Fruit fly (Drosophila melanogaster) whole organism, embryonic: ENCODE data around the gene wek.

Source experiments
- Bteb2 ChIP-seq: fragments of 200-800 bp; sonication (Bioruptor generic); optimal IDR thresholded peaks from 2 replicates; lab custom pipeline; 2016; ENCODE audit warnings: missing biosample characterization, missing genetic modification characterization
- CG10431 ChIP-seq: fragments of 200-800 bp; sonication (Bioruptor generic); optimal IDR thresholded peaks from 3 replicates; lab custom pipeline; 2018; ENCODE audit warnings: missing biosample characterization, mild to moderate bottlenecking, missing genetic modification characterization
- CG11696 ChIP-seq: fragments of 200-800 bp; sonication (Bioruptor generic); IDR thresholded peaks from 2 replicates; pipeline ENCODE4 v1.3.6; 2022; ENCODE audit warnings: missing biosample characterization, missing genetic modification characterization
- CG13624 ChIP-seq: fragments of 200-800 bp; sonication (Bioruptor generic); optimal IDR thresholded peaks from 2 replicates; lab custom pipeline; 2016; ENCODE audit warnings: missing biosample characterization, missing genetic modification characterization
- CG14667 ChIP-seq: fragments of 200-800 bp; sonication (Bioruptor generic); IDR thresholded peaks from 2 replicates; pipeline ENCODE4 v1.3.6; 2022; ENCODE audit warnings: missing biosample characterization, missing genetic modification characterization
- CG14860 ChIP-seq: fragments of 200-800 bp; sonication (Bioruptor generic); IDR thresholded peaks from 3 replicates; pipeline ENCODE4 v1.3.6; 2022; ENCODE audit warnings: missing biosample characterization, missing genetic modification characterization; ENCODE audit not compliant: partially characterized antibody
- CG17328 ChIP-seq: fragments of 200-800 bp; sonication (Bioruptor generic); IDR thresholded peaks from 2 replicates; pipeline ENCODE4 v1.3.6; 2022; ENCODE audit warnings: missing biosample characterization, missing genetic modification characterization
- CG18619 ChIP-seq: fragments of 200-800 bp; sonication (Bioruptor generic); optimal IDR thresholded peaks from 3 replicates; lab custom pipeline; 2017; ENCODE audit warnings: missing biosample characterization, mild to moderate bottlenecking, missing genetic modification characterization
- CG32767 ChIP-seq: fragments of 200-800 bp; sonication (Bioruptor generic); IDR thresholded peaks from 2 replicates; pipeline ENCODE4 v1.3.6; 2022; ENCODE audit warnings: missing biosample characterization, missing genetic modification characterization
- CG3407 ChIP-seq: fragments of 200-800 bp; sonication (Bioruptor generic); optimal IDR thresholded peaks from 2 replicates; lab custom pipeline; 2018; ENCODE audit warnings: missing biosample characterization, mild to moderate bottlenecking, missing genetic modification characterization
- CG4707 ChIP-seq: fragments of 200-800 bp; sonication (Bioruptor generic); optimal IDR thresholded peaks from 2 replicates; lab custom pipeline; 2018; ENCODE audit warnings: missing biosample characterization, mild to moderate bottlenecking, missing genetic modification characterization, moderate library complexity
- CG4854 ChIP-seq: fragments of 200-800 bp; sonication (Bioruptor generic); optimal IDR thresholded peaks from 2 replicates; lab custom pipeline; 2016; ENCODE audit warnings: missing biosample characterization, missing genetic modification characterization, inconsistent platforms
- CG6272 ChIP-seq: fragments of 200-800 bp; sonication (Bioruptor generic); IDR thresholded peaks from 2 replicates; pipeline ENCODE4 v1.3.6; 2022; ENCODE audit warnings: missing biosample characterization, missing genetic modification characterization
- CG7786 ChIP-seq: fragments of 200-800 bp; sonication (Bioruptor generic); optimal IDR thresholded peaks from 2 replicates; lab custom pipeline; 2016; ENCODE audit warnings: missing biosample characterization, missing genetic modification characterization
- CG7839 ChIP-seq: fragments of 200-800 bp; sonication (Bioruptor generic); optimal IDR thresholded peaks from 3 replicates; lab custom pipeline; 2018; ENCODE audit warnings: missing biosample characterization, mild to moderate bottlenecking, missing genetic modification characterization, moderate library complexity
- CG9932 ChIP-seq: fragments of 200-800 bp; sonication (Bioruptor generic); IDR thresholded peaks from 2 replicates; pipeline ENCODE4 v1.3.6; 2022; ENCODE audit warnings: missing biosample characterization, missing genetic modification characterization
- D19B ChIP-seq: fragments of 200-800 bp; sonication (Bioruptor generic); optimal IDR thresholded peaks from 2 replicates; lab custom pipeline; 2017; ENCODE audit warnings: missing biosample characterization, mild to moderate bottlenecking, missing genetic modification characterization
- Deaf1 ChIP-seq: fragments of 200-800 bp; optimal IDR thresholded peaks from 3 replicates; lab custom pipeline; 2019; ENCODE audit warnings: missing biosample characterization, mild to moderate bottlenecking, missing genetic modification characterization, moderate library complexity
- E2f2 ChIP-seq: fragments of 200-800 bp; sonication (Bioruptor generic); IDR thresholded peaks from 2 replicates; pipeline ENCODE4 v1.3.6; 2022; ENCODE audit warnings: missing biosample characterization, missing genetic modification characterization
- Fer1 ChIP-seq: fragments of 200-800 bp; sonication (Bioruptor generic); optimal IDR thresholded peaks from 2 replicates; lab custom pipeline; 2017; ENCODE audit warnings: missing biosample characterization, mild to moderate bottlenecking, missing genetic modification characterization
- HHEX ChIP-seq: fragments of 200-800 bp; sonication (Bioruptor generic); optimal IDR thresholded peaks from 3 replicates; lab custom pipeline; 2017; ENCODE audit warnings: missing biosample characterization, mild to moderate bottlenecking, missing genetic modification characterization, missing genetic modification reagents
- Hsf ChIP-seq: fragments of 200-800 bp; sonication (Bioruptor generic); optimal IDR thresholded peaks from 3 replicates; lab custom pipeline; 2016; ENCODE audit warnings: missing biosample characterization, missing genetic modification characterization
- Lpt ChIP-seq: fragments of >200 bp; optimal IDR thresholded peaks from 2 replicates; lab custom pipeline; 2018; ENCODE audit warnings: missing biosample characterization, missing genetic modification characterization
- Rfx ChIP-seq: fragments of 200-800 bp; sonication (Bioruptor generic); IDR thresholded peaks from 2 replicates; pipeline ENCODE4 v1.3.6; 2022; ENCODE audit warnings: missing biosample characterization, missing genetic modification characterization
- Sox102F ChIP-seq: fragments of 200-800 bp; sonication (Bioruptor generic); optimal IDR thresholded peaks from 2 replicates; lab custom pipeline; 2018; ENCODE audit warnings: missing biosample characterization, mild to moderate bottlenecking, missing genetic modification characterization, moderate library complexity
- TFAM ChIP-seq: fragments of 200-800 bp; sonication (Bioruptor generic); optimal IDR thresholded peaks from 2 replicates; lab custom pipeline; 2017; ENCODE audit warnings: missing biosample characterization, missing genetic modification characterization, inconsistent platforms
- ara ChIP-seq: fragments of 200-800 bp; sonication (Bioruptor generic); IDR thresholded peaks from 2 replicates; pipeline ENCODE4 v1.3.6; 2022; ENCODE audit warnings: missing biosample characterization, missing genetic modification characterization
- bcd ChIP-seq: fragments of 200-800 bp; sonication (Bioruptor generic); optimal IDR thresholded peaks from 2 replicates; lab custom pipeline; 2017; ENCODE audit warnings: missing biosample characterization, mild to moderate bottlenecking, missing genetic modification characterization
- bigmax ChIP-seq: fragments of 200-800 bp; sonication (Bioruptor generic); optimal IDR thresholded peaks from 2 replicates; lab custom pipeline; 2018; ENCODE audit warnings: missing biosample characterization, mild to moderate bottlenecking, missing genetic modification characterization
- br ChIP-seq: fragments of >200 bp; optimal IDR thresholded peaks from 2 replicates; lab custom pipeline; 2017
- gcm2 ChIP-seq: fragments of 200-800 bp; sonication (Bioruptor generic); optimal IDR thresholded peaks from 2 replicates; lab custom pipeline; 2016; ENCODE audit warnings: missing biosample characterization, missing genetic modification characterization
- grn ChIP-seq: fragments of 200-800 bp; sonication (Bioruptor generic); optimal IDR thresholded peaks from 3 replicates; lab custom pipeline; 2017; ENCODE audit warnings: missing biosample characterization, missing genetic modification characterization
- gsb-n ChIP-seq: fragments of 200-800 bp; sonication (Bioruptor generic); optimal IDR thresholded peaks from 3 replicates; lab custom pipeline; 2018; ENCODE audit warnings: missing biosample characterization, mild to moderate bottlenecking, missing genetic modification characterization
- hb ChIP-seq: fragments of 200-800 bp; sonication (Bioruptor generic); IDR thresholded peaks from 3 replicates; pipeline ENCODE4 v1.3.6; 2022; ENCODE audit warnings: missing biosample characterization, missing genetic modification characterization; ENCODE audit not compliant: partially characterized antibody
- luna ChIP-seq: fragments of 200-800 bp; sonication (Bioruptor generic); optimal IDR thresholded peaks from 2 replicates; lab custom pipeline; 2016; ENCODE audit warnings: missing biosample characterization, missing genetic modification characterization
- otp ChIP-seq: fragments of 200-800 bp; sonication (Bioruptor generic); IDR thresholded peaks from 3 replicates; pipeline ENCODE4, ENCODE4 v1.3.6; 2022; ENCODE audit warnings: missing biosample characterization, missing genetic modification characterization
- psq ChIP-seq: fragments of 200-800 bp; sonication (Bioruptor generic); optimal IDR thresholded peaks from 2 replicates; lab custom pipeline; 2017; ENCODE audit warnings: missing biosample characterization, missing genetic modification characterization
- rib ChIP-seq: fragments of 200-800 bp; sonication (Bioruptor generic); IDR thresholded peaks from 2 replicates; pipeline ENCODE4 v1.3.6; 2022; ENCODE audit warnings: missing biosample characterization, missing genetic modification characterization
- salm ChIP-seq: fragments of 200-800 bp; sonication (Bioruptor generic); optimal IDR thresholded peaks from 2 replicates; lab custom pipeline; 2018; ENCODE audit warnings: missing biosample characterization, mild to moderate bottlenecking, missing genetic modification characterization
- schlank ChIP-seq: fragments of 200-800 bp; sonication (Bioruptor generic); optimal IDR thresholded peaks from 2 replicates; lab custom pipeline; 2018; ENCODE audit warnings: missing biosample characterization, mild to moderate bottlenecking, missing genetic modification characterization
- sens-2 ChIP-seq: fragments of 200-800 bp; sonication (Bioruptor generic); IDR thresholded peaks from 2 replicates; pipeline ENCODE4 v1.3.6; 2022; ENCODE audit warnings: missing biosample characterization, missing genetic modification characterization
- shn ChIP-seq: fragments of 200-800 bp; sonication (Bioruptor generic); optimal IDR thresholded peaks from 3 replicates; lab custom pipeline; 2016; ENCODE audit warnings: missing biosample characterization, missing genetic modification characterization
- ttk ChIP-seq: fragments of 200-800 bp; sonication (Bioruptor generic); IDR thresholded peaks from 2 replicates; pipeline ENCODE4 v2.1.2; 2022; ENCODE audit warnings: missing biosample characterization, missing genetic modification characterization
- tup ChIP-seq: fragments of 200-800 bp; sonication (Bioruptor generic); optimal IDR thresholded peaks from 2 replicates; lab custom pipeline; 2016; ENCODE audit warnings: missing biosample characterization, mild to moderate bottlenecking, missing genetic modification characterization, moderate library complexity
- twi ChIP-seq: fragments of 200-800 bp; optimal IDR thresholded peaks from 2 replicates; lab custom pipeline; 2019; ENCODE audit warnings: missing biosample characterization, mild to moderate bottlenecking, missing genetic modification characterization, moderate library complexity
- vfl ChIP-seq: fragments of 200-800 bp; sonication (Bioruptor generic); optimal IDR thresholded peaks from 2 replicates; lab custom pipeline; 2016; ENCODE audit warnings: missing biosample characterization, missing genetic modification characterization
- vvl ChIP-seq: fragments of 200-800 bp; sonication (Bioruptor generic); IDR thresholded peaks from 2 replicates; pipeline ENCODE4 v1.3.6; 2022; ENCODE audit warnings: missing biosample characterization, missing genetic modification characterization
- wor ChIP-seq: fragments of 200-800 bp; sonication (Bioruptor generic); IDR thresholded peaks from 2 replicates; pipeline ENCODE4 v1.3.6; 2022; ENCODE audit warnings: missing biosample characterization, missing genetic modification characterization
- z ChIP-seq: fragments of 200-800 bp; sonication (Bioruptor generic); IDR thresholded peaks from 3 replicates; pipeline ENCODE4 v1.3.6; 2022; ENCODE audit warnings: missing biosample characterization, missing genetic modification characterization

Gene wek

dm6 chr2L:15761409-15762407 lies 6.4 kb downstream of the wek start (continued):
- peak; percentile 56 for TF ChIP-seq Hsf
- peak; percentile 58 for TF ChIP-seq HHEX (GFP tag; lab: Kevin White, UChicago)
- peak; percentile 90 for TF ChIP-seq vvl (GFP tag; lab: Robert Waterston, UW)
- peak; percentile 37 for TF ChIP-seq shn (GFP tag; lab: Kevin White, UChicago)
- peak; percentile 71 for TF ChIP-seq bcd (GFP tag; lab: Kevin White, UChicago)
- 0 out of 2 replicates have a peak, but pooled peaks have one; percentile 39 for TF ChIP-seq CG9932 (GFP tag; lab: Robert Waterston, UW)
- no peak for TF ChIP-seq luna (GFP tag; lab: Kevin White, UChicago)
- peak; percentile 16 for TF ChIP-seq CG4707
- TF ChIP-seq tup (GFP tag; lab: Kevin White, UChicago): no peak
- TF ChIP-seq Lpt: no peak
- TF ChIP-seq Bteb2 (GFP tag; lab: Kevin White, UChicago): no peak
- TF ChIP-seq CG18619 (GFP tag; lab: Kevin White, UChicago): peak; percentile 51
- TF ChIP-seq wor: peak; percentile 84
- peak; percentile 56 for TF ChIP-seq twi
- TF ChIP-seq gcm2: no peak
- TF ChIP-seq hb (GFP tag; lab: Robert Waterston, UW): no peak
- TF ChIP-seq schlank (tag; lab: Kevin White, UChicago): no peak
- no peak for TF ChIP-seq TFAM
- TF ChIP-seq CG4854: peak; percentile 1
- peak; percentile 46; the same call in 1 of the 2 replicates for TF ChIP-seq E2f2 (GFP tag; lab: Robert Waterston, UW)
- peak; percentile 80 for TF ChIP-seq CG7839 (tag; lab: Kevin White, UChicago)
- TF ChIP-seq br (lab: Kevin White, UChicago): no peak
- TF ChIP-seq CG11696 (GFP tag; lab: Robert Waterston, UW): peak; percentile 67
- TF ChIP-seq grn (GFP tag; lab: Kevin White, UChicago): peak; percentile 1
- peak; percentile 80 for TF ChIP-seq Sox102F (GFP tag; lab: Kevin White, UChicago)
- TF ChIP-seq salm: peak; percentile 33
- TF ChIP-seq CG10431 (GFP tag; lab: Kevin White, UChicago): no peak
- TF ChIP-seq ttk (GFP tag; lab: Robert Waterston, UW): peak; percentile 85
- no peak for TF ChIP-seq psq (GFP tag; lab: Kevin White, UChicago)
- peak; percentile 30 for TF ChIP-seq CG13624
- peak; percentile 83 for TF ChIP-seq ara (GFP tag; lab: Robert Waterston, UW)
- peak; percentile 1 for TF ChIP-seq vfl (GFP tag; lab: Kevin White, UChicago)
- 0 out of 3 replicates have a peak, but pooled peaks have one; percentile 22 for TF ChIP-seq z (GFP tag; lab: Robert Waterston, UW)
- TF ChIP-seq sens-2 (GFP tag; lab: Robert Waterston, UW): peak; percentile 52; the same call in 1 of the 2 replicates
- peak; percentile 64; the same call in 1 of the 2 replicates for TF ChIP-seq Rfx
- no peak for TF ChIP-seq CG14860 (GFP tag; lab: Robert Waterston, UW)
- TF ChIP-seq CG7786 (GFP tag; lab: Kevin White, UChicago): peak; percentile 2
- TF ChIP-seq CG14667 (GFP tag; lab: Robert Waterston, UW): peak; percentile 63
- TF ChIP-seq rib (GFP tag; lab: Robert Waterston, UW): no peak
- peak; percentile 72 for TF ChIP-seq CG3407 (GFP tag; lab: Kevin White, UChicago)
- TF ChIP-seq CG6272: peak; percentile 55
- TF ChIP-seq bigmax (GFP tag; lab: Kevin White, UChicago): no peak
- peak; percentile 57; the same call in 1 of the 3 replicates for TF ChIP-seq otp (GFP tag; lab: Robert Waterston, UW)
- TF ChIP-seq gsb-n (tag; lab: Kevin White, UChicago): peak; percentile 68
- peak; percentile 86 for TF ChIP-seq CG32767 (GFP tag; lab: Robert Waterston, UW)
- TF ChIP-seq CG17328 (GFP tag; lab: Robert Waterston, UW): peak; percentile 84
- peak; percentile 58 for TF ChIP-seq Fer1 (GFP tag; lab: Kevin White, UChicago)
- TF ChIP-seq D19B: peak; percentile 23
- no peak for TF ChIP-seq Deaf1 (tag; lab: Kevin White, UChicago)
